Worm (Caenorhabditis elegans) whole organism, late embryonic: ENCODE measurements around the gene bus-8B.

ENCODE experiments used
- ama-1 ChIP-seq: fragments of 150-350 bp; optimal IDR thresholded peaks from 2 replicates; lab custom pipeline; 2014
- ets-4 ChIP-seq: sonication (generic microtip); optimal IDR thresholded peaks from 2 replicates; lab custom pipeline; 2016; ENCODE audit warnings: missing genetic modification characterization, missing compliant biosample characterization
- fkh-6 ChIP-seq: sonication (generic microtip); optimal IDR thresholded peaks from 2 replicates; lab custom pipeline; 2016; ENCODE audit warnings: missing genetic modification characterization, missing compliant biosample characterization
- gmeb-2 ChIP-seq: sonication (generic microtip); optimal IDR thresholded peaks from 2 replicates; lab custom pipeline; 2016; ENCODE audit warnings: missing genetic modification characterization, inconsistent platforms, missing compliant biosample characterization
- nfya-1 ChIP-seq: sonication (generic microtip); optimal IDR thresholded peaks from 2 replicates; lab custom pipeline; 2017; ENCODE audit warnings: missing genetic modification characterization, mild to moderate bottlenecking, missing compliant biosample characterization, antibody characterized with exemption, moderate library complexity
- sdc-2 ChIP-seq: sonication (generic microtip); optimal IDR thresholded peaks from 2 replicates; lab custom pipeline; 2016; ENCODE audit warnings: missing genotype, missing genetic modification characterization, missing compliant biosample characterization
- tbx-7 ChIP-seq: sonication (generic microtip); optimal IDR thresholded peaks from 2 replicates; lab custom pipeline; 2016; ENCODE audit warnings: missing genotype, missing genetic modification characterization, missing compliant biosample characterization
- ttx-3 ChIP-seq: sonication (generic microtip); optimal IDR thresholded peaks from 2 replicates; lab custom pipeline; 2016; ENCODE audit warnings: missing genetic modification reagents, missing genetic modification characterization, missing compliant biosample characterization

- TF ChIP-seq gmeb-2 (tag; lab: Kevin White, UChicago) (no peak), sdc-2 (tag; lab: Kevin White, UChicago) (no peak), tbx-7 (tag; lab: Kevin White, UChicago) (no peak), ttx-3 (tag; lab: Kevin White, UChicago) (no peak), nfya-1 (tag; lab: Kevin White, UChicago) (no peak), ets-4 (tag; lab: Kevin White, UChicago) (no peak), fkh-6 (no peak), ama-1 (no peak)
Observed at ce11 chrX:5460930-5461329, 32.2 kb upstream of the bus-8B start, which contains the start of gene ddr-1.
